Worm (Caenorhabditis elegans) whole organism, L4 larva: ENCODE measurements around the gene clec-121.

Experiments used
- daf-8 ChIP-seq: fragments of 200-800 bp; sonication (Bioruptor generic); IDR thresholded peaks from 2 replicates; pipeline ENCODE4 v1.3.6; 2022; ENCODE audit warnings: missing genetic modification characterization, missing compliant biosample characterization
- nhr-11 ChIP-seq: fragments of 150-350 bp; optimal IDR thresholded peaks from 2 replicates; lab custom pipeline; 2014; ENCODE audit warnings: missing biosample characterization, missing genetic modification characterization
- pha-4 ChIP-seq, 2 experiments: fragments of 150-350 bp in 1 of 2; fragments of 200-800 bp in 1 of 2; sonication (Bioruptor generic) in 1 of 2; IDR thresholded peaks in 1 of 2; optimal IDR thresholded peaks in 1 of 2; 2 replicates each; pipeline versions ENCODE4 v1.3.6 to Lab custom; 2014 to 2022; ENCODE audit warnings: missing genetic modification characterization in 2 of 2, missing genetic modification reagents in 2 of 2, missing biosample characterization in 1 of 2, missing compliant biosample characterization in 1 of 2
- zag-1 ChIP-seq: fragments of 150-350 bp; optimal IDR thresholded peaks from 2 replicates; lab custom pipeline; 2014; ENCODE audit warnings: missing biosample characterization, missing genetic modification characterization

ce11 chrII:3149521-3150190 lies 47.5 kb downstream of the clec-121 start, which contains the start of the genes T10D4.11 and T10D4.1:
- TF ChIP-seq zag-1 (no peak), nhr-11 (tag; lab: Kevin White, UChicago) (no peak), daf-8 (no peak), pha-4 (GFP tag; IDR thresholded peaks at IDR 0.05; lab: Robert Waterston, UW) (no peak), pha-4 (tag; optimal IDR thresholded peaks at IDR 0.05; lab: Kevin White, UChicago) (no peak)
